Fruit fly (Drosophila melanogaster): ENCODE data around the gene CG2129.

Gene CG2129

dm6 chrX:8145501-8146157 lies at the start of gene CG2129, which contains the start of gene alpha-PheRS:
TSS of gene CG2129 (plus strand) at chrX:8145839.
TSS of gene alpha-PheRS (minus strand) at chrX:8145602.
- TF ChIP-seq CTCF (optimal IDR thresholded peaks at IDR 0.05) (no peak), CG8478 (optimal IDR thresholded peaks at IDR 0.05) (no peak)

- TF ChIP-seq CG8478 (optimal IDR thresholded peaks at IDR 0.05) = no peak
- no peak for TF ChIP-seq CTCF (optimal IDR thresholded peaks at IDR 0.05)
Observed at dm6 chrX:8100026-8100825, 45.4 kb upstream of the CG2129 start.

dm6 chrX:8100826-8101079 lies 44.9 kb upstream of the CG2129 start:
- TF ChIP-seq CTCF (optimal IDR thresholded peaks at IDR 0.05) = no peak
- no peak for TF ChIP-seq CG8478 (optimal IDR thresholded peaks at IDR 0.05)

- TF ChIP-seq CG8478 (optimal IDR thresholded peaks at IDR 0.05) (no peak), CTCF (optimal IDR thresholded peaks at IDR 0.05) (no peak)
Observed at dm6 chrX:8101479-8102198, 44.0 kb upstream of the CG2129 start, which contains the start of gene CG2258. TSS of gene CG2258 (minus strand) at chrX:8102095.

dm6 chrX:8106281-8107050 lies 39.2 kb upstream of the CG2129 start:
- no peak for TF ChIP-seq CG8478 (optimal IDR thresholded peaks at IDR 0.05)

- no peak for TF ChIP-seq CTCF (optimal IDR thresholded peaks at IDR 0.05)
- no peak for TF ChIP-seq CG8478 (optimal IDR thresholded peaks at IDR 0.05)
Observed at dm6 chrX:8107936-8108335, 37.7 kb upstream of the CG2129 start.

dm6 chrX:8110984-8111383 lies 34.7 kb upstream of the CG2129 start:
- TF ChIP-seq CG8478 (optimal IDR thresholded peaks at IDR 0.05) = no peak
- no peak for TF ChIP-seq CTCF (optimal IDR thresholded peaks at IDR 0.05)

dm6 chrX:8112715-8113114 lies 32.9 kb upstream of the CG2129 start:
- TF ChIP-seq CG8478 (optimal IDR thresholded peaks at IDR 0.05) (no peak), CTCF (optimal IDR thresholded peaks at IDR 0.05) (no peak)

- TF ChIP-seq CG8478 (optimal IDR thresholded peaks at IDR 0.05) = no peak
- no peak for TF ChIP-seq CTCF (optimal IDR thresholded peaks at IDR 0.05)
Observed at dm6 chrX:8113386-8114279, 32.0 kb upstream of the CG2129 start.

dm6 chrX:8114476-8115342 lies 30.9 kb upstream of the CG2129 start:
- TF ChIP-seq CTCF (optimal IDR thresholded peaks at IDR 0.05) (no peak), CG8478 (optimal IDR thresholded peaks at IDR 0.05) (no peak)

- TF ChIP-seq CG8478 (optimal IDR thresholded peaks at IDR 0.05) (no peak), CTCF (optimal IDR thresholded peaks at IDR 0.05) (no peak)
Observed at dm6 chrX:8115343-8115676, 30.3 kb upstream of the CG2129 start.

- TF ChIP-seq CG8478 (optimal IDR thresholded peaks at IDR 0.05) (no peak), CTCF (optimal IDR thresholded peaks at IDR 0.05) (no peak)
Observed at dm6 chrX:8115717-8116311, 29.8 kb upstream of the CG2129 start, which contains the start of gene Gclc. TSS of gene Gclc (minus strand) at chrX:8116147.

dm6 chrX:8116813-8117212 lies 28.8 kb upstream of the CG2129 start, which contains the start of gene CG1575:
TSS of gene CG1575 (plus strand) at chrX:8117012.
- TF ChIP-seq CG8478 (optimal IDR thresholded peaks at IDR 0.05) (no peak), CTCF (optimal IDR thresholded peaks at IDR 0.05) (no peak)
